Worm (Caenorhabditis elegans) whole organism, young adult: ENCODE measurements around the gene H39E23.2.
A peak's percentile ranks its signal among the peaks of the same experiment; 100 is the strongest.

Experiments
- C06A6.2 ChIP-seq: fragments of 200-800 bp; sonication (Bioruptor generic); conservative IDR thresholded peaks from 2 replicates; pipeline ENCODE4 v1.3.6; 2022; ENCODE audit warnings: missing genetic modification characterization, missing compliant biosample characterization
- F10E7.11 ChIP-seq: sonication (generic microtip); optimal IDR thresholded peaks from 2 replicates; lab custom pipeline; 2017; ENCODE audit warnings: mild to moderate bottlenecking, missing genetic modification characterization, moderate library complexity, missing compliant biosample characterization
- F22D6.2 ChIP-seq: sonication (generic microtip); optimal IDR thresholded peaks from 2 replicates; lab custom pipeline; 2016; ENCODE audit warnings: mild to moderate bottlenecking, missing genetic modification characterization, missing compliant biosample characterization
- F33H1.4 ChIP-seq: fragments of 200-800 bp; sonication (Bioruptor generic); IDR thresholded peaks from 2 replicates; pipeline ENCODE4 v1.3.6; 2022; ENCODE audit warnings: missing genetic modification reagents, missing genetic modification characterization, missing compliant biosample characterization
- F57A8.1 ChIP-seq: fragments of 200-800 bp; sonication (Bioruptor generic); optimal IDR thresholded peaks from 2 replicates; lab custom pipeline; 2018; ENCODE audit warnings: mild to moderate bottlenecking, missing genetic modification characterization, moderate library complexity, missing compliant biosample characterization
- T07F8.4 ChIP-seq: sonication (generic microtip); optimal IDR thresholded peaks from 2 replicates; lab custom pipeline; 2016; ENCODE audit warnings: mild to moderate bottlenecking, missing genetic modification characterization, moderate library complexity, missing compliant biosample characterization
- Y53F4B.3 ChIP-seq: fragments of 200-800 bp; sonication (Bioruptor generic); IDR thresholded peaks from 2 replicates; pipeline ENCODE4 v1.3.6; 2022; ENCODE audit warnings: missing genetic modification reagents, missing genetic modification characterization, missing compliant biosample characterization
- Y53G8AR.9 ChIP-seq: fragments of 200-800 bp; sonication (Bioruptor generic); conservative IDR thresholded peaks from 2 replicates; pipeline ENCODE4 v1.3.6; 2022; ENCODE audit warnings: missing genetic modification reagents, missing genetic modification characterization, missing compliant biosample characterization
- Y79H2A.3 ChIP-seq: fragments of 200-800 bp; sonication (Bioruptor generic); conservative IDR thresholded peaks from 2 replicates; pipeline ENCODE4 v1.3.6; 2022; ENCODE audit warnings: missing genetic modification reagents, missing genetic modification characterization, missing compliant biosample characterization
- ZK185.1 ChIP-seq: sonication (generic microtip); optimal IDR thresholded peaks from 2 replicates; lab custom pipeline; 2016; ENCODE audit warnings: mild to moderate bottlenecking, missing genetic modification characterization, missing compliant biosample characterization; ENCODE audit not compliant: poor library complexity, severe bottlenecking
- aptf-3 ChIP-seq: fragments of 200-800 bp; sonication (Bioruptor generic); IDR thresholded peaks from 2 replicates; pipeline ENCODE4 v1.3.6; 2022; ENCODE audit warnings: missing genetic modification characterization, missing compliant biosample characterization
- atf-7 ChIP-seq: sonication (generic microtip); optimal IDR thresholded peaks from 2 replicates; lab custom pipeline; 2017; ENCODE audit warnings: mild to moderate bottlenecking, missing genetic modification characterization, missing compliant biosample characterization
- attf-5 ChIP-seq: fragments of 200-800 bp; sonication (Bioruptor generic); optimal IDR thresholded peaks from 2 replicates; lab custom pipeline; 2018; ENCODE audit warnings: mild to moderate bottlenecking, missing genetic modification characterization, missing compliant biosample characterization
- ceh-27 ChIP-seq: fragments of 200-800 bp; sonication (Bioruptor generic); optimal IDR thresholded peaks from 2 replicates; lab custom pipeline; 2018; ENCODE audit warnings: mild to moderate bottlenecking, missing genetic modification characterization, moderate library complexity, missing compliant biosample characterization
- dpff-1 ChIP-seq: sonication (generic microtip); optimal IDR thresholded peaks from 2 replicates; lab custom pipeline; 2017; ENCODE audit warnings: mild to moderate bottlenecking, missing genetic modification characterization, missing compliant biosample characterization
- egl-18 ChIP-seq: fragments of 200-800 bp; sonication (Bioruptor generic); IDR thresholded peaks from 2 replicates; pipeline ENCODE4 v1.3.6; 2022; ENCODE audit warnings: missing genetic modification reagents, missing genetic modification characterization, missing compliant biosample characterization
- egrh-3 ChIP-seq: fragments of 200-800 bp; sonication (Bioruptor generic); IDR thresholded peaks from 2 replicates; pipeline ENCODE4 v1.3.6; 2022; ENCODE audit warnings: missing genetic modification reagents, missing genetic modification characterization, missing compliant biosample characterization
- ets-4 ChIP-seq: fragments of 200-800 bp; sonication (Bioruptor generic); optimal IDR thresholded peaks from 2 replicates; lab custom pipeline; 2018; ENCODE audit warnings: mild to moderate bottlenecking, missing genetic modification characterization, missing compliant biosample characterization
- gei-17 ChIP-seq: fragments of 200-800 bp; sonication (Bioruptor generic); optimal IDR thresholded peaks from 2 replicates; lab custom pipeline; 2018; ENCODE audit warnings: mild to moderate bottlenecking, missing genetic modification characterization, missing compliant biosample characterization
- hmg-1.2 ChIP-seq: fragments of 200-800 bp; sonication (Bioruptor generic); IDR thresholded peaks from 2 replicates; pipeline ENCODE4 v1.3.6; 2022; ENCODE audit warnings: missing genetic modification reagents, missing genetic modification characterization, missing compliant biosample characterization
- lag-1 ChIP-seq: fragments of 200-800 bp; sonication (Bioruptor generic); IDR thresholded peaks from 2 replicates; pipeline ENCODE4 v1.3.6; 2022; ENCODE audit warnings: missing genetic modification reagents, missing genetic modification characterization, missing compliant biosample characterization
- let-526 ChIP-seq: fragments of 200-800 bp; sonication (Bioruptor generic); IDR thresholded peaks from 2 replicates; pipeline ENCODE4 v1.3.6; 2022; ENCODE audit warnings: missing genetic modification reagents, missing genetic modification characterization, missing compliant biosample characterization
- lsl-1 ChIP-seq: fragments of 200-800 bp; sonication (Bioruptor generic); optimal IDR thresholded peaks from 2 replicates; lab custom pipeline; 2018; ENCODE audit warnings: mild to moderate bottlenecking, missing genetic modification characterization, moderate library complexity, missing compliant biosample characterization
- lsy-27 ChIP-seq: sonication (generic microtip); optimal IDR thresholded peaks from 2 replicates; lab custom pipeline; 2017; ENCODE audit warnings: missing genetic modification characterization, mild to moderate bottlenecking, missing compliant biosample characterization, antibody characterized with exemption, missing genotype, borderline replicate concordance; ENCODE audit not compliant: insufficient read depth
- madf-10 ChIP-seq: sonication (generic microtip); optimal IDR thresholded peaks from 2 replicates; lab custom pipeline; 2016; ENCODE audit warnings: mild to moderate bottlenecking, missing genetic modification characterization, missing compliant biosample characterization
- madf-6 ChIP-seq: fragments of 200-800 bp; sonication (Bioruptor generic); IDR thresholded peaks from 2 replicates; pipeline ENCODE4 v1.3.6; 2022; ENCODE audit warnings: missing genetic modification reagents, missing genetic modification characterization, missing compliant biosample characterization
- madf-8 ChIP-seq: fragments of 200-800 bp; sonication (Bioruptor generic); conservative IDR thresholded peaks from 2 replicates; pipeline ENCODE4 v1.3.6; 2022; ENCODE audit warnings: missing genetic modification reagents, missing genetic modification characterization, missing compliant biosample characterization
- mxl-1 ChIP-seq: sonication (generic microtip); optimal IDR thresholded peaks from 2 replicates; lab custom pipeline; 2016; ENCODE audit warnings: missing genetic modification characterization, missing compliant biosample characterization
- nfya-1 ChIP-seq: sonication (generic microtip); optimal IDR thresholded peaks from 2 replicates; lab custom pipeline; 2017; ENCODE audit warnings: antibody characterized with exemption, missing compliant biosample characterization, missing genetic modification characterization, borderline replicate concordance; ENCODE audit not compliant: insufficient read depth
- nhr-120 ChIP-seq: fragments of 200-800 bp; sonication (Bioruptor generic); IDR thresholded peaks from 2 replicates; pipeline ENCODE4 v1.3.6; 2022; ENCODE audit warnings: missing genetic modification characterization, missing compliant biosample characterization
- nhr-27 ChIP-seq: fragments of 200-800 bp; sonication (Bioruptor generic); optimal IDR thresholded peaks from 2 replicates; lab custom pipeline; 2018; ENCODE audit warnings: mild to moderate bottlenecking, missing genetic modification characterization, moderate library complexity, missing compliant biosample characterization
- nhr-80 ChIP-seq: sonication (generic microtip); optimal IDR thresholded peaks from 2 replicates; lab custom pipeline; 2016; ENCODE audit warnings: missing genetic modification characterization, missing compliant biosample characterization
- pha-4 ChIP-seq: fragments of 150-350 bp; sonication (generic microtip); optimal IDR thresholded peaks from 2 replicates; lab custom pipeline; 2014; ENCODE audit warnings: missing biosample characterization, missing genetic modification reagents, missing genetic modification characterization
- rcor-1 ChIP-seq: fragments of 200-800 bp; sonication (Bioruptor generic); IDR thresholded peaks from 2 replicates; pipeline ENCODE4 v1.3.6; 2022; ENCODE audit warnings: missing genetic modification reagents, missing genetic modification characterization, missing compliant biosample characterization
- sdz-38 ChIP-seq: sonication (generic microtip); optimal IDR thresholded peaks from 2 replicates; lab custom pipeline; 2016; ENCODE audit warnings: missing genotype, missing genetic modification characterization, missing compliant biosample characterization
- snpc-1.1 ChIP-seq: sonication (generic microtip); optimal IDR thresholded peaks from 2 replicates; lab custom pipeline; 2017; ENCODE audit warnings: missing genetic modification characterization, mild to moderate bottlenecking, missing compliant biosample characterization, antibody characterized with exemption, moderate library complexity, missing genotype, missing genetic modification reagents; ENCODE audit not compliant: insufficient read depth
- snpc-4 ChIP-seq, 5 experiments: fragments of 150-350 bp in 1 of 5; sonication (generic microtip) in 4 of 5; optimal IDR thresholded peaks; 2 replicates each; lab custom pipeline; 2014 to 2018; ENCODE audit warnings: missing genetic modification characterization in 5 of 5, missing biosample characterization in 3 of 5, antibody characterized with exemption in 2 of 5, mild to moderate bottlenecking in 2 of 5, missing compliant biosample characterization in 2 of 5, missing genotype in 2 of 5, moderate library complexity in 2 of 5, missing genetic modification reagents in 1 of 5
- somi-1 ChIP-seq: fragments of 200-800 bp; sonication (Bioruptor generic); optimal IDR thresholded peaks from 2 replicates; lab custom pipeline; 2018; ENCODE audit warnings: mild to moderate bottlenecking, missing genetic modification characterization, missing compliant biosample characterization
- tbp1 ChIP-seq: fragments of 200-800 bp; sonication (Bioruptor generic); optimal IDR thresholded peaks from 2 replicates; lab custom pipeline; 2018; ENCODE audit warnings: mild to moderate bottlenecking, missing genetic modification characterization, missing compliant biosample characterization
- tlf-1 ChIP-seq: fragments of 200-800 bp; sonication (Bioruptor generic); optimal IDR thresholded peaks from 2 replicates; lab custom pipeline; 2018; ENCODE audit warnings: mild to moderate bottlenecking, missing genetic modification characterization, missing compliant biosample characterization
- unc-130 ChIP-seq: sonication (generic microtip); optimal IDR thresholded peaks from 2 replicates; lab custom pipeline; 2016; ENCODE audit warnings: missing genetic modification reagents, missing genetic modification characterization, missing compliant biosample characterization
- unc-62 ChIP-seq: fragments of 150-350 bp; optimal IDR thresholded peaks from 2 replicates; lab custom pipeline; 2014; ENCODE audit warnings: missing biosample characterization, missing genetic modification reagents, missing genetic modification characterization
- xnd-1 ChIP-seq: sonication (generic microtip); optimal IDR thresholded peaks from 2 replicates; lab custom pipeline; 2016; ENCODE audit warnings: missing genotype, missing genetic modification reagents, missing genetic modification characterization, missing compliant biosample characterization
- zim-3 ChIP-seq: sonication (generic microtip); optimal IDR thresholded peaks from 2 replicates; lab custom pipeline; 2017; ENCODE audit warnings: mild to moderate bottlenecking, missing genetic modification characterization, moderate library complexity, missing compliant biosample characterization
- ztf-22 ChIP-seq: fragments of 200-800 bp; sonication (Bioruptor generic); optimal IDR thresholded peaks from 2 replicates; lab custom pipeline; 2018; ENCODE audit warnings: mild to moderate bottlenecking, missing genetic modification characterization, moderate library complexity, missing compliant biosample characterization
- ztf-26 ChIP-seq: sonication (generic microtip); optimal IDR thresholded peaks from 2 replicates; lab custom pipeline; 2017; ENCODE audit warnings: missing genetic modification characterization, missing compliant biosample characterization
- ztf-28 ChIP-seq: fragments of 200-800 bp; sonication (Bioruptor generic); IDR thresholded peaks from 2 replicates; pipeline ENCODE4 v1.3.6; 2022; ENCODE audit warnings: missing genetic modification reagents, missing genetic modification characterization, missing compliant biosample characterization

Gene H39E23.2

ce11 chrV:14090309-14090967 lies 19.7 kb upstream of the H39E23.2 start, which contains the start of the genes D1086.5 and him-5:
TSS of gene D1086.5 (minus strand) at chrV:14090359.
TSS of gene him-5 (plus strand) at chrV:14090426.
- no peak for TF ChIP-seq dpff-1 (tag; lab: Kevin White, UChicago)
- TF ChIP-seq nhr-80 (tag; lab: Kevin White, UChicago) = no peak
- no peak for TF ChIP-seq C06A6.2 (GFP tag; lab: Robert Waterston, UW)
- TF ChIP-seq T07F8.4 (tag; lab: Kevin White, UChicago) = no peak
- no peak for TF ChIP-seq F22D6.2 (tag; lab: Kevin White, UChicago)
- TF ChIP-seq aptf-3 (GFP tag; lab: Robert Waterston, UW) = no peak
- no peak for TF ChIP-seq ztf-28 (GFP tag; lab: Robert Waterston, UW)
- TF ChIP-seq snpc-4 (GFP tag; optimal IDR thresholded peaks at IDR 0.05; lab: Kevin White, UChicago) = no peak
- peak in 1 of 4 experiments; percentile 30 for TF ChIP-seq snpc-4 (tag; optimal IDR thresholded peaks at IDR 0.05; lab: Kevin White, UChicago)
- no peak for TF ChIP-seq unc-130 (GFP tag; lab: Kevin White, UChicago)
- TF ChIP-seq snpc-1.1 (tag; lab: Kevin White, UChicago) = peak; percentile 37
- TF ChIP-seq madf-6 = peak; percentile 86
- no peak for TF ChIP-seq Y53G8AR.9
- TF ChIP-seq atf-7 = no peak
- TF ChIP-seq rcor-1 (GFP tag; lab: Robert Waterston, UW) = no peak
- no peak for TF ChIP-seq egrh-3 (GFP tag; lab: Robert Waterston, UW)
- no peak for TF ChIP-seq nhr-27
- no peak for TF ChIP-seq lsy-27
- no peak for TF ChIP-seq ztf-26 (tag; lab: Kevin White, UChicago)
- TF ChIP-seq ztf-22 (GFP tag; lab: Kevin White, UChicago) = no peak
- peak; percentile 89 for TF ChIP-seq lsl-1 (GFP tag; lab: Kevin White, UChicago)
- no peak for TF ChIP-seq tlf-1 (GFP tag; lab: Kevin White, UChicago)
- TF ChIP-seq xnd-1 (tag; lab: Kevin White, UChicago) = no peak
- TF ChIP-seq madf-8 (GFP tag; lab: Robert Waterston, UW) = peak; percentile 88
- TF ChIP-seq egl-18 = no peak
- TF ChIP-seq tbp1 (GFP tag; lab: Kevin White, UChicago) = no peak
- TF ChIP-seq lag-1 (GFP tag; lab: Robert Waterston, UW) = no peak
- no peak for TF ChIP-seq zim-3 (tag; lab: Kevin White, UChicago)
- no peak for TF ChIP-seq ceh-27
- TF ChIP-seq F57A8.1 = no peak
- TF ChIP-seq ets-4 (GFP tag; lab: Kevin White, UChicago) = no peak
- TF ChIP-seq F10E7.11 (tag; lab: Kevin White, UChicago) = no peak
- no peak for TF ChIP-seq nhr-120
- no peak for TF ChIP-seq gei-17 (GFP tag; lab: Kevin White, UChicago)
- TF ChIP-seq F33H1.4 (GFP tag; lab: Robert Waterston, UW) = peak; percentile 79
- TF ChIP-seq pha-4 (tag; lab: Kevin White, UChicago) = no peak
- no peak for TF ChIP-seq Y53F4B.3 (GFP tag; lab: Robert Waterston, UW)

- no peak for TF ChIP-seq let-526 (GFP tag; lab: Robert Waterston, UW)
- TF ChIP-seq mxl-1 (tag; lab: Kevin White, UChicago) = peak; percentile 51
- no peak for TF ChIP-seq F22D6.2 (tag; lab: Kevin White, UChicago)
- no peak for TF ChIP-seq ztf-22 (GFP tag; lab: Kevin White, UChicago)
- TF ChIP-seq unc-62 = no peak
- TF ChIP-seq somi-1 (GFP tag; lab: Kevin White, UChicago) = no peak
- TF ChIP-seq madf-6 = peak; percentile 88
- no peak for TF ChIP-seq lsy-27
- TF ChIP-seq hmg-1.2 (GFP tag; lab: Robert Waterston, UW) = peak; percentile 97
- TF ChIP-seq nfya-1 (tag; lab: Kevin White, UChicago) = no peak
- no peak for TF ChIP-seq Y79H2A.3 (GFP tag; lab: Robert Waterston, UW)
- TF ChIP-seq madf-10 = no peak
- no peak for TF ChIP-seq ZK185.1 (tag; lab: Kevin White, UChicago)
- TF ChIP-seq sdz-38 (tag; lab: Kevin White, UChicago) = no peak
- TF ChIP-seq madf-8 (GFP tag; lab: Robert Waterston, UW) = peak; percentile 75
- TF ChIP-seq attf-5 (GFP tag; lab: Kevin White, UChicago) = no peak
Measured at ce11 chrV:14092403-14092802, 17.7 kb upstream of the H39E23.2 start, which contains the start of gene D1086.3. TSS of gene D1086.3 (plus strand) at chrV:14092792.
